Fruit fly (Drosophila melanogaster) whole organism: ENCODE results near the gene H.

Experiments
- CG8478 ChIP-seq: fragments of >200 bp; optimal IDR thresholded peaks from 2 replicates; lab custom pipeline; 2018; ENCODE audit warnings: inconsistent platforms
- Dll ChIP-seq: fragments of >200 bp; optimal IDR thresholded peaks from 2 replicates; lab custom pipeline; 2017
- EcR ChIP-seq, 2 experiments: fragments of >200 bp; optimal IDR thresholded peaks; 2 replicates each; lab custom pipeline; 2017; ENCODE audit warnings: missing biosample characterization in 2 of 2, missing genetic modification characterization in 2 of 2, missing genetic modification reagents in 2 of 2
- pan ChIP-seq: fragments of >200 bp; optimal IDR thresholded peaks from 2 replicates; lab custom pipeline; 2017
- psq ChIP-seq: fragments of >200 bp; optimal IDR thresholded peaks from 2 replicates; lab custom pipeline; 2017
- usp ChIP-seq: fragments of >200 bp; optimal IDR thresholded peaks from 2 replicates; lab custom pipeline; 2017; ENCODE audit warnings: missing biosample characterization, missing genetic modification characterization, mixed read lengths

DNA sequence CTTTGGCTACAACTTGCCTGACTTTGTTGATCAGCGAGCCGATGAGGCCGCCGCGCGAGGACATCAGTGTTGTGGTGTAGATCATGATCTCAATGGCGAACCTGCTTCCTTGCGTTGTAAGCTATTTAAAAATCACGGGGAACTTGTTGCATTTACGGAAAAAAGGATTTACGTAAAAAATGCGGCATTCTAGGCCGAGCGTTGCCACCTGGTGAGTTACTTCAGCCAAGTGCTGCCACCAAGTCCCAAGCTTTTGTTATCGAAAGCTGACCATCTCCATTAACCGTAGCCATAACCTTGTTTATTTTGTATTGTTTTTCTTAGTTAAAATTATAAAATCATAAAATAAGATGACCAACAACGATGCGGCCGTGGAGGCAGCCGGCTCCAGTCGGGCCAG, 44.9 kb upstream of the H start, which contains the start of the genes TFAM and CG5412:
- TF ChIP-seq CG8478 = no peak
- TF ChIP-seq psq (lab: Kevin White, UChicago) = no peak
- no peak for TF ChIP-seq usp (GFP tag; lab: Kevin White, UChicago)
- TF ChIP-seq pan = no peak
- no peak for TF ChIP-seq EcR (GFP tag; optimal IDR thresholded peaks at IDR 0.05; lab: Kevin White, UChicago)
- no peak for TF ChIP-seq Dll
